Fruit fly (Drosophila melanogaster): Measurements from ENCODE around the gene CG7829.

Gene CG7829

dm6 chr3R:29834759-29835709 lies 17.5 kb upstream of the CG7829 start, which contains the start of gene Atg16 (continued):
- TF ChIP-seq CG2129 (GFP tag; IDR thresholded peaks at IDR 0.05; ENCODE audit: partially characterized antibody) (peak; percentile 85), bbx (GFP tag; IDR thresholded peaks at IDR 0.05; ENCODE audit: partially characterized antibody) (peak; percentile 95), CG32772 (GFP tag; IDR thresholded peaks at IDR 0.05) (no peak), Dll (GFP tag; IDR thresholded peaks at IDR 0.05; ENCODE audit: partially characterized antibody) (peak; percentile 90), pb (GFP tag; optimal IDR thresholded peaks at IDR 0.05) (no peak), lilli (GFP tag; optimal IDR thresholded peaks at IDR 0.05) (peak; percentile 15), CG7963 (GFP tag; IDR thresholded peaks at IDR 0.05; ENCODE audit: partially characterized antibody) (peak; percentile 91), HHEX (GFP tag; optimal IDR thresholded peaks at IDR 0.05) (no peak), onecut (GFP tag; IDR thresholded peaks at IDR 0.05) (no peak), CG12219 (GFP tag; optimal IDR thresholded peaks at IDR 0.05) (no peak), Xbp1 (GFP tag; optimal IDR thresholded peaks at IDR 0.05) (no peak), CG7928 (GFP tag; optimal IDR thresholded peaks at IDR 0.05) (no peak), so (GFP tag; IDR thresholded peaks at IDR 0.05) (no peak), Nf-YC (tag; optimal IDR thresholded peaks at IDR 0.05) (no peak), CG32767 (GFP tag; IDR thresholded peaks at IDR 0.05) (no peak), lmd (GFP tag; IDR thresholded peaks at IDR 0.05) (no peak), mld (GFP tag; IDR thresholded peaks at IDR 0.05; ENCODE audit: partially characterized antibody) (peak; percentile 93), CG14860 (GFP tag; IDR thresholded peaks at IDR 0.05; ENCODE audit: partially characterized antibody) (peak; percentile 92), bowl (GFP tag; IDR thresholded peaks at IDR 0.05) (no peak)

dm6 chr3R:29830925-29831324 lies 13.4 kb upstream of the CG7829 start:
- TF ChIP-seq ken (GFP tag; IDR thresholded peaks at IDR 0.05) (no peak), Taf1 (GFP tag; IDR thresholded peaks at IDR 0.05) (no peak), dimm (GFP tag; IDR thresholded peaks at IDR 0.05) (no peak), CTCF (GFP tag; optimal IDR thresholded peaks at IDR 0.05) (no peak), CG11696 (GFP tag; IDR thresholded peaks at IDR 0.05) (no peak), CG11560 (tag; IDR thresholded peaks at IDR 0.05) (no peak), otp (GFP tag; IDR thresholded peaks at IDR 0.05) (0 out of 3 replicates have a peak, but pooled peaks have one; percentile 35), B-H2 (GFP tag; optimal IDR thresholded peaks at IDR 0.05) (no peak), CG8765 (GFP tag; IDR thresholded peaks at IDR 0.05) (no peak), CG34224 (GFP tag; IDR thresholded peaks at IDR 0.05; ENCODE audit: partially characterized antibody) (no peak), oc (tag; optimal IDR thresholded peaks at IDR 0.05) (no peak), sim (GFP tag; IDR thresholded peaks at IDR 0.05) (no peak), Lpt (GFP tag; optimal IDR thresholded peaks at IDR 0.05) (no peak), nom (GFP tag; optimal IDR thresholded peaks at IDR 0.05) (no peak), sima (GFP tag; optimal IDR thresholded peaks at IDR 0.05) (no peak), cato (GFP tag; optimal IDR thresholded peaks at IDR 0.05; ENCODE audit: borderline replicate concordance) (no peak), CG3163 (GFP tag; optimal IDR thresholded peaks at IDR 0.05) (no peak), NC2β (GFP tag; optimal IDR thresholded peaks at IDR 0.05) (no peak), Bgb (GFP tag; IDR thresholded peaks at IDR 0.05; ENCODE audit: partially characterized antibody) (no peak), CG12942 (GFP tag; optimal IDR thresholded peaks at IDR 0.05) (no peak), Kr (GFP tag; optimal IDR thresholded peaks at IDR 0.05) (peak; percentile 88), CG31365 (tag; optimal IDR thresholded peaks at IDR 0.05) (peak; percentile 62), CG15269 (tag; optimal IDR thresholded peaks at IDR 0.05) (no peak), Hr51 (GFP tag; optimal IDR thresholded peaks at IDR 0.05) (no peak), MTF-1 (GFP tag; optimal IDR thresholded peaks at IDR 0.05; ENCODE audit: borderline replicate concordance) (peak; percentile 85), Nf-YA (GFP tag; IDR thresholded peaks at IDR 0.05) (no peak), PHDP (tag; optimal IDR thresholded peaks at IDR 0.05) (no peak), pnt (GFP tag; optimal IDR thresholded peaks at IDR 0.05) (no peak), Dip3 (GFP tag; optimal IDR thresholded peaks at IDR 0.05) (no peak), CG2120 (GFP tag; optimal IDR thresholded peaks at IDR 0.05) (no peak)

Measured in whole organism, embryonic.